Worm (Caenorhabditis elegans): ENCODE results near the gene jmjd-4.

ce11 chrIII:10285623-10286022, 48.2 kb downstream of the jmjd-4 start, which contains the start of gene K10G9.2:
- no peak for TF ChIP-seq unc-62 (GFP tag; optimal IDR thresholded peaks at IDR 0.05)
- no peak for TF ChIP-seq nhr-12 (tag; optimal IDR thresholded peaks at IDR 0.05)
- no peak for TF ChIP-seq lsy-2 (tag; optimal IDR thresholded peaks at IDR 0.05)
- no peak for TF ChIP-seq ztf-4 (tag; optimal IDR thresholded peaks at IDR 0.05)
- no peak for TF ChIP-seq lin-39 (tag; optimal IDR thresholded peaks at IDR 0.05)
- TF ChIP-seq ztf-1 (GFP tag; conservative IDR thresholded peaks at IDR 0.05) = no peak
- TF ChIP-seq blmp-1 (tag; optimal IDR thresholded peaks at IDR 0.05; ENCODE audit: insufficient read depth) = no peak
- no peak for TF ChIP-seq skn-1 (tag; optimal IDR thresholded peaks at IDR 0.05)
